Worm (Caenorhabditis elegans): ENCODE results near the gene twk-36.

Gene twk-36

ce11 chrV:17700728-17701262 lies 46.1 kb downstream of the twk-36 start, which contains the start of the genes Y26G10.5 and srh-32:
Gene Y26G10.5 (minus strand): TSS chrV:17700828.
Gene srh-32 (plus strand): TSS chrV:17701212.
- TF ChIP-seq T26A5.8 (tag; optimal IDR thresholded peaks at IDR 0.05) (no peak), dox-1 (GFP tag; IDR thresholded peaks at IDR 0.05) (no peak), pha-4 (tag; optimal IDR thresholded peaks at IDR 0.05) (no peak), attf-3 (GFP tag; conservative IDR thresholded peaks at IDR 0.05) (no peak), mcd-1 (GFP tag; IDR thresholded peaks at IDR 0.05) (no peak), nhr-179 (tag; optimal IDR thresholded peaks at IDR 0.05) (no peak), ceh-40 (GFP tag; IDR thresholded peaks at IDR 0.05) (no peak)

ce11 chrV:17699659-17700058 lies 47.2 kb downstream of the twk-36 start, which contains the start of gene Y26G10.6:
Gene Y26G10.6 (plus strand): TSS chrV:17699959.
- TF ChIP-seq F57A8.1 (GFP tag; optimal IDR thresholded peaks at IDR 0.05) (no peak), ZK185.1 (tag; optimal IDR thresholded peaks at IDR 0.05; ENCODE audit: poor library complexity, severe bottlenecking) (no peak), Y56A3A.18 (GFP tag; IDR thresholded peaks at IDR 0.05) (no peak), madf-10 (tag; optimal IDR thresholded peaks at IDR 0.05) (no peak), ztf-18 (tag; optimal IDR thresholded peaks at IDR 0.05) (no peak), ceh-100 (GFP tag; IDR thresholded peaks at IDR 0.05) (no peak), Y67H2A.10 (GFP tag; conservative IDR thresholded peaks at IDR 0.05) (no peak), madf-6 (GFP tag; IDR thresholded peaks at IDR 0.05) (no peak), hmg-20 (GFP tag; IDR thresholded peaks at IDR 0.05) (no peak), Y53F4B.3 (GFP tag; IDR thresholded peaks at IDR 0.05) (no peak), dpl-1 (GFP tag; optimal IDR thresholded peaks at IDR 0.05) (no peak), T26A5.8 (tag; optimal IDR thresholded peaks at IDR 0.05) (no peak), ekl-4 (GFP tag; IDR thresholded peaks at IDR 0.05) (no peak), tbx-9 (tag; optimal IDR thresholded peaks at IDR 0.05; ENCODE audit: borderline replicate concordance) (no peak)

- no peak for TF ChIP-seq cebp-2 (GFP tag; IDR thresholded peaks at IDR 0.05)
- TF ChIP-seq snpc-4 (GFP tag; optimal IDR thresholded peaks at IDR 0.05): no peak
- no peak for TF ChIP-seq snpc-4 (tag; optimal IDR thresholded peaks at IDR 0.05)
- TF ChIP-seq bed-2 (GFP tag; IDR thresholded peaks at IDR 0.05): no peak
- TF ChIP-seq nhr-179 (tag; optimal IDR thresholded peaks at IDR 0.05): no peak
- no peak for TF ChIP-seq ztf-28 (GFP tag; IDR thresholded peaks at IDR 0.05)
- TF ChIP-seq pbrm-1 (GFP tag; IDR thresholded peaks at IDR 0.05): no peak
- TF ChIP-seq sptf-2 (GFP tag; optimal IDR thresholded peaks at IDR 0.05): no peak
- TF ChIP-seq D2030.7 (GFP tag; IDR thresholded peaks at IDR 0.05): no peak
These were observed 47.8 kb downstream of the twk-36 start, which contains the start of gene Y26G10.4 for ce11 chrV:17699097-17699496. Gene Y26G10.4 (minus strand): TSS chrV:17699197.

- TF ChIP-seq mxl-1 (tag; optimal IDR thresholded peaks at IDR 0.05): no peak
- no peak for TF ChIP-seq F55B11.4 (tag; optimal IDR thresholded peaks at IDR 0.05; ENCODE audit: borderline replicate concordance, insufficient read depth)
- TF ChIP-seq akir-1 (GFP tag; optimal IDR thresholded peaks at IDR 0.05): no peak
- no peak for TF ChIP-seq fkh-3 (tag; optimal IDR thresholded peaks at IDR 0.05)
- TF ChIP-seq repo-1 (tag; optimal IDR thresholded peaks at IDR 0.05): no peak
- TF ChIP-seq mel-28 (tag; optimal IDR thresholded peaks at IDR 0.05; ENCODE audit: borderline replicate concordance): no peak
- no peak for TF ChIP-seq bed-1 (GFP tag; IDR thresholded peaks at IDR 0.05)
- TF ChIP-seq rpc-1 (optimal IDR thresholded peaks at IDR 0.05): no peak
- no peak for TF ChIP-seq rpc-1 (tag; optimal IDR thresholded peaks at IDR 0.05)
- TF ChIP-seq rec-8 (tag; optimal IDR thresholded peaks at IDR 0.05): no peak
- no peak for TF ChIP-seq F23B12.7 (tag; optimal IDR thresholded peaks at IDR 0.05; ENCODE audit: insufficient read depth)
- TF ChIP-seq attf-6 (GFP tag; IDR thresholded peaks at IDR 0.05): no peak
- TF ChIP-seq F39B2.1 (GFP tag; IDR thresholded peaks at IDR 0.05): no peak
- TF ChIP-seq F52B5.7 (tag; optimal IDR thresholded peaks at IDR 0.05): no peak
- TF ChIP-seq ceh-58 (GFP tag; IDR thresholded peaks at IDR 0.05): no peak
- no peak for TF ChIP-seq pbrm-1 (GFP tag; IDR thresholded peaks at IDR 0.05)
- no peak for TF ChIP-seq madf-8 (GFP tag; conservative IDR thresholded peaks at IDR 0.05)
- TF ChIP-seq nfya-2 (GFP tag; IDR thresholded peaks at IDR 0.05): no peak
These were observed 50.1 kb downstream of the twk-36 start, which contains the start of gene spp-29 for ce11 chrV:17696753-17697152. Gene spp-29 (minus strand): TSS chrV:17696853.

Measured in whole organism, young adult.